Worm (Caenorhabditis elegans) whole organism, L4/young adult: Measurements from ENCODE around the gene C36A4.4.

Experiments used
- W03F9.2 ChIP-seq: fragments of 150-350 bp; optimal IDR thresholded peaks from 2 replicates; lab custom pipeline; 2014; ENCODE audit warnings: missing biosample characterization, missing genetic modification characterization
- dao-5 ChIP-seq: sonication (generic microtip); optimal IDR thresholded peaks from 2 replicates; lab custom pipeline; 2016; ENCODE audit warnings: missing genotype, missing genetic modification characterization, moderate library complexity, missing compliant biosample characterization
- him-1 ChIP-seq: sonication (generic microtip); optimal IDR thresholded peaks from 2 replicates; lab custom pipeline; 2016; ENCODE audit warnings: missing genotype, missing genetic modification reagents, missing genetic modification characterization, missing compliant biosample characterization

ce11 chrIII:3834800-3835271 lies 8.6 kb downstream of the C36A4.4 start, which contains the start of gene cyp-25A2:
- TF ChIP-seq dao-5 (tag; lab: Kevin White, UChicago) (no peak), W03F9.2 (tag; lab: Kevin White, UChicago) (no peak), him-1 (tag; lab: Kevin White, UChicago) (no peak)
